Worm (Caenorhabditis elegans) whole organism, L4/young adult: Measurements from ENCODE around the gene Y45F10B.59.

ENCODE experiments used
- W03F9.2 ChIP-seq: fragments of 150-350 bp; optimal IDR thresholded peaks from 2 replicates; lab custom pipeline; 2014; ENCODE audit warnings: missing biosample characterization, missing genetic modification characterization
- dao-5 ChIP-seq: sonication (generic microtip); optimal IDR thresholded peaks from 2 replicates; lab custom pipeline; 2016; ENCODE audit warnings: missing genotype, missing genetic modification characterization, moderate library complexity, missing compliant biosample characterization

ce11 chrIV:13555508-13555907 is 46.9 kb upstream of the Y45F10B.59 start:
- TF ChIP-seq W03F9.2 (tag; lab: Kevin White, UChicago) (no peak), dao-5 (tag; lab: Kevin White, UChicago) (no peak)
